Worm (Caenorhabditis elegans): ENCODE measurements around the gene F20D6.15.

Gene F20D6.15

DNA sequence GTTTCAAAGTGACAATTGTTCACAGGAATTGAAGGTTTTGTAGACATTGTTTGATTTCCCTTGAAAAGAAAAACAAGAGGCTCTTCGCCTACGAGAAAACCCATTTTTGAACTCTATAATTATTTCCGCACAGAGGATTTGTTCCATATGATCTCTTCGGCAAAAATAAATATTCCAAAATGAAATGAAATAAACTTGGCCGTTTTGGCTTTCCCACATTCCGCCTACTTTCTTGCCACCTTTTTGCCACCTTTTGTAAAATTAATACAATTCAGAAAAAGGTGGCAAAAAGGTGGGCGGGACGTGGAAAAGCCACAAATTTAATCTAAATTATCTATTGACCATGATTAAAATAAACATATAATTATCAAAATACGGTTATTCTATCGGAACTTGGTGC lies at the start of gene F20D6.15:
TSS of gene F20D6.15 (minus strand) at position 47 of the 400 bp plus-strand sequence.
- TF ChIP-seq nhr-129 (tag; optimal IDR thresholded peaks at IDR 0.05) (no peak), R02D3.7 (tag; optimal IDR thresholded peaks at IDR 0.05) (no peak)

DNA sequence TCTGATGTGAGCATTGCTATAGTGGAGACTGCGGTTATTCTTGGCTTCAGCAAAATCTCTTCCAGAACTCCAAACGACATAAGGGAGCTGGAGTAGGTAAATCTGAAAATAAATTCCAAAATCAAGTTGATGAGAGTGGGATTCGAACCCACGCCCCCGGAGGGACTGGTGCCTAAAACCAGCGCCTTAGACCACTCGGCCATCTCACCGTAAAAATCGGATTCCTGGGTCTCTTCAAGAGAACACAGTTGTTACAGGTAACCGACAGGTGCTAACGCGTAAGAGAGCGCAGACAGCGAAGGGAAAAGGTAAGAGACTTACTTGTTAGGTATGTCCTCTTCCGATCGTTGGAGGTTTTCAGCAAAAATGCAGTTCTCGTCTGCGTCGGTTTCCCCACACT lies 47.1 kb upstream of the F20D6.15 start:
- TF ChIP-seq ceh-82 (tag; optimal IDR thresholded peaks at IDR 0.05) (no peak), F13H6.1 (tag; optimal IDR thresholded peaks at IDR 0.05) (no peak), C34F6.9 (tag; optimal IDR thresholded peaks at IDR 0.05) (peak; percentile 6), nhr-6 (tag; optimal IDR thresholded peaks at IDR 0.05) (no peak), nhr-11 (tag; optimal IDR thresholded peaks at IDR 0.05) (no peak), nhr-12 (tag; optimal IDR thresholded peaks at IDR 0.05) (no peak), ZK546.5 (tag; optimal IDR thresholded peaks at IDR 0.05) (no peak), sma-3 (GFP tag; optimal IDR thresholded peaks at IDR 0.05) (peak; percentile 54), crh-2 (tag; optimal IDR thresholded peaks at IDR 0.05) (peak; percentile 48), nhr-21 (tag; optimal IDR thresholded peaks at IDR 0.05) (peak; percentile 29), nhr-129 (tag; optimal IDR thresholded peaks at IDR 0.05) (peak; percentile 45), snpc-4 (tag; optimal IDR thresholded peaks at IDR 0.05) (peak; percentile 49), unc-39 (tag; optimal IDR thresholded peaks at IDR 0.05) (no peak), elt-3 (tag; optimal IDR thresholded peaks at IDR 0.05) (no peak), gmeb-1 (tag; optimal IDR thresholded peaks at IDR 0.05) (peak; percentile 6)

DNA sequence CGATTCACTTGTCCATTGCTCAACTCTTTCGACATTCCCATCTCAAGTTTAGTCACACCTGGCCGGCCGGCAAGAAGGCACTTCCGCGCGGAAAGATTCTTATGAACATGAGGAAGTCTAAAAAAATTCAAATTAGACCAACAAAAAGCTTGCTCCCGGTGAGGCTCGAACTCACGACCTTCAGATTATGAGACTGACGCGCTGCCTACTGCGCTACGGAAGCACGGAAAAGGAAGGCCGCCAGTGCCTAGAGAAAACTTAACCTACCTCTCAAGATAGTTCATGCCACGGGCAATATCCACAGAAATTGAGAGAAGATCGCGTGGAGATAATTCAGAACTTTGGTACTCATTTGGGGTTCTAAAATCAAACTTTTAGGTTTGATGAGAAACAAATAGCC lies 41.8 kb upstream of the F20D6.15 start:
- no peak for TF ChIP-seq C34F6.9 (tag; optimal IDR thresholded peaks at IDR 0.05)
- TF ChIP-seq blmp-1 (tag; optimal IDR thresholded peaks at IDR 0.05; ENCODE audit: insufficient read depth): no peak
- no peak for TF ChIP-seq nhr-21 (tag; optimal IDR thresholded peaks at IDR 0.05)
- TF ChIP-seq unc-39 (tag; optimal IDR thresholded peaks at IDR 0.05): no peak
- peak; percentile 18 for TF ChIP-seq sma-9 (GFP tag; optimal IDR thresholded peaks at IDR 0.05)
- TF ChIP-seq sma-9 (tag; optimal IDR thresholded peaks at IDR 0.05): no peak
- no peak for TF ChIP-seq ama-1 (optimal IDR thresholded peaks at IDR 0.05)
- TF ChIP-seq lin-39 (tag; optimal IDR thresholded peaks at IDR 0.05): no peak
- no peak for TF ChIP-seq dmd-4 (tag; optimal IDR thresholded peaks at IDR 0.05)
- no peak for TF ChIP-seq R02D3.7 (tag; optimal IDR thresholded peaks at IDR 0.05)
- TF ChIP-seq fos-1 (tag; optimal IDR thresholded peaks at IDR 0.05): no peak
- TF ChIP-seq nhr-237 (tag; optimal IDR thresholded peaks at IDR 0.05): no peak
- no peak for TF ChIP-seq nhr-25 (tag; optimal IDR thresholded peaks at IDR 0.05)
- TF ChIP-seq snpc-4 (tag; optimal IDR thresholded peaks at IDR 0.05): peak; percentile 67
- no peak for TF ChIP-seq nhr-6 (tag; optimal IDR thresholded peaks at IDR 0.05)
- no peak for TF ChIP-seq peb-1 (tag; optimal IDR thresholded peaks at IDR 0.05)
- no peak for TF ChIP-seq lsy-2 (tag; optimal IDR thresholded peaks at IDR 0.05)
- TF ChIP-seq nhr-77 (tag; optimal IDR thresholded peaks at IDR 0.05): no peak
- peak; percentile 21 for TF ChIP-seq nhr-129 (tag; optimal IDR thresholded peaks at IDR 0.05)
- no peak for TF ChIP-seq mbf-1 (tag; optimal IDR thresholded peaks at IDR 0.05)

DNA sequence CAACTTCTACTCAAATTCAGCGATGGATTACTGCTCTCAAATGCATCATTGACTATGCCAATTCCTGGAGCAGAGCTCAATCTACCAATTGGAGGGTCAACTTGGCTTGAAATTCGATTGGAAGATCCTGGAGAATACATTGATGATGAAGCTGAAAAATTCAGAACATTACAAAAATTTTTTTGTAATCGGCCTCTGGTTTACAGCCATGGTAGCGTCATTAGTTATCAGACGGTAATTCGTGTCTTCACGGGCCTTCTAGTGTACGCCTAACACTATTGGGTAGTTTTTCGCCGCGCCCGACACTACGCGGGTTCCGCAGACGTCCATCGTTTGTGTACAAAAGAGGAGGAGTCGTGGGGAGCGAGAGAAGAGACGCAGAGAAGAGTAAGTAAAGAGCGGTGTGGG lies 40.4 kb upstream of the F20D6.15 start:
- TF ChIP-seq ceh-16 (tag; optimal IDR thresholded peaks at IDR 0.05): peak; percentile 40
- TF ChIP-seq blmp-1 (tag; optimal IDR thresholded peaks at IDR 0.05; ENCODE audit: insufficient read depth): no peak
- peak; percentile 63 for TF ChIP-seq nhr-129 (tag; optimal IDR thresholded peaks at IDR 0.05)
- TF ChIP-seq gmeb-1 (tag; optimal IDR thresholded peaks at IDR 0.05): peak; percentile 79
- peak; percentile 88 for TF ChIP-seq F13H6.1 (tag; optimal IDR thresholded peaks at IDR 0.05)
- peak; percentile 7 for TF ChIP-seq lin-11 (tag; optimal IDR thresholded peaks at IDR 0.05)
- no peak for TF ChIP-seq dmd-4 (tag; optimal IDR thresholded peaks at IDR 0.05)
- TF ChIP-seq crh-2 (tag; optimal IDR thresholded peaks at IDR 0.05): peak; percentile 89
- peak; percentile 94 for TF ChIP-seq sma-3 (GFP tag; optimal IDR thresholded peaks at IDR 0.05)
- peak; percentile 91 for TF ChIP-seq sma-9 (GFP tag; optimal IDR thresholded peaks at IDR 0.05)
- TF ChIP-seq sma-9 (tag; optimal IDR thresholded peaks at IDR 0.05): no peak
- peak; percentile 26 for TF ChIP-seq unc-62 (GFP tag; optimal IDR thresholded peaks at IDR 0.05)
- peak; percentile 96 for TF ChIP-seq ama-1 (optimal IDR thresholded peaks at IDR 0.05)
- TF ChIP-seq unc-39 (tag; optimal IDR thresholded peaks at IDR 0.05): no peak
- no peak for TF ChIP-seq ztf-11 (tag; optimal IDR thresholded peaks at IDR 0.05)
- TF ChIP-seq C34F6.9 (tag; optimal IDR thresholded peaks at IDR 0.05): peak; percentile 61
- peak; percentile 99 for TF ChIP-seq snpc-4 (tag; optimal IDR thresholded peaks at IDR 0.05)
- TF ChIP-seq nhr-10 (tag; optimal IDR thresholded peaks at IDR 0.05): peak; percentile 29
- peak; percentile 77 for TF ChIP-seq lin-13 (GFP tag; optimal IDR thresholded peaks at IDR 0.05)
- no peak for TF ChIP-seq skn-1 (tag; optimal IDR thresholded peaks at IDR 0.05)
- peak; percentile 65 to 78 for TF ChIP-seq lsy-2 (tag; optimal IDR thresholded peaks at IDR 0.05)
- peak; percentile 71 for TF ChIP-seq nhr-25 (tag; optimal IDR thresholded peaks at IDR 0.05)
- peak; percentile 65 for TF ChIP-seq sem-4 (tag; optimal IDR thresholded peaks at IDR 0.05)
- TF ChIP-seq mdl-1 (tag; optimal IDR thresholded peaks at IDR 0.05): peak; percentile 49 to 65
- TF ChIP-seq egl-27 (tag; optimal IDR thresholded peaks at IDR 0.05): peak; percentile 80
- TF ChIP-seq nhr-77 (tag; optimal IDR thresholded peaks at IDR 0.05): peak; percentile 63
- TF ChIP-seq ceh-82 (tag; optimal IDR thresholded peaks at IDR 0.05): no peak
- no peak for TF ChIP-seq mab-5 (tag; optimal IDR thresholded peaks at IDR 0.05)
- no peak for TF ChIP-seq unc-55 (GFP tag; optimal IDR thresholded peaks at IDR 0.05)
- no peak for TF ChIP-seq ZK546.5 (tag; optimal IDR thresholded peaks at IDR 0.05)
- no peak for TF ChIP-seq R02D3.7 (tag; optimal IDR thresholded peaks at IDR 0.05)
- peak; percentile 23 for TF ChIP-seq zag-1 (tag; optimal IDR thresholded peaks at IDR 0.05)
- no peak for TF ChIP-seq ztf-1 (GFP tag; conservative IDR thresholded peaks at IDR 0.05)
- no peak for TF ChIP-seq nhr-237 (tag; optimal IDR thresholded peaks at IDR 0.05)
- no peak for TF ChIP-seq ztf-4 (tag; optimal IDR thresholded peaks at IDR 0.05)
- no peak for TF ChIP-seq alr-1 (tag; optimal IDR thresholded peaks at IDR 0.05)
- no peak for TF ChIP-seq elt-3 (tag; optimal IDR thresholded peaks at IDR 0.05)
- TF ChIP-seq nhr-11 (tag; optimal IDR thresholded peaks at IDR 0.05): peak; percentile 34
- TF ChIP-seq fos-1 (tag; optimal IDR thresholded peaks at IDR 0.05): peak; percentile 80

Data from whole organism, L2 larva.